Worm (Caenorhabditis elegans) whole organism, L1 larva: ENCODE measurements around the gene srx-101.

Experiments
- C04F5.9 ChIP-seq: sonication (generic microtip); optimal IDR thresholded peaks from 2 replicates; lab custom pipeline; 2016; ENCODE audit warnings: missing genetic modification characterization, missing compliant biosample characterization
- C16A3.4 ChIP-seq: fragments of 150-350 bp; optimal IDR thresholded peaks from 2 replicates; lab custom pipeline; 2014; ENCODE audit warnings: missing biosample characterization, missing genetic modification characterization
- C34B4.2 ChIP-seq: sonication (generic microtip); optimal IDR thresholded peaks from 2 replicates; lab custom pipeline; 2017; ENCODE audit warnings: mild to moderate bottlenecking, missing genetic modification characterization, missing compliant biosample characterization
- aha-1 ChIP-seq: fragments of 150-350 bp; optimal IDR thresholded peaks from 2 replicates; lab custom pipeline; 2014; ENCODE audit warnings: missing biosample characterization, missing genetic modification characterization
- ama-1 ChIP-seq: fragments of 150-350 bp; optimal IDR thresholded peaks from 2 replicates; lab custom pipeline; 2014
- blmp-1 ChIP-seq: fragments of 150-350 bp; optimal IDR thresholded peaks from 2 replicates; lab custom pipeline; 2014; ENCODE audit warnings: missing biosample characterization, missing genetic modification characterization
- ceh-63 ChIP-seq: fragments of 200-800 bp; sonication (Bioruptor generic); optimal IDR thresholded peaks from 2 replicates; lab custom pipeline; 2018; ENCODE audit warnings: mild to moderate bottlenecking, missing genetic modification characterization, missing compliant biosample characterization
- ceh-88 ChIP-seq: fragments of 200-800 bp; sonication (Bioruptor generic); IDR thresholded peaks from 2 replicates; pipeline ENCODE4 v1.3.6; 2022; ENCODE audit warnings: missing genetic modification characterization, missing compliant biosample characterization
- ces-1 ChIP-seq: fragments of 150-350 bp; optimal IDR thresholded peaks from 2 replicates; lab custom pipeline; 2014; ENCODE audit warnings: missing biosample characterization, missing genetic modification reagents, missing genetic modification characterization
- efl-1 ChIP-seq, 4 experiments: fragments of 150-350 bp; optimal IDR thresholded peaks in 3 of 4; peaks in 1 of 4; 1 replicate in 1 of 4; 2 replicates in 3 of 4; lab custom pipeline; 2014; ENCODE audit warnings: missing biosample characterization in 2 of 4, missing genetic modification characterization in 2 of 4, missing genetic modification reagents in 2 of 4
- egl-13 ChIP-seq: sonication (generic microtip); optimal IDR thresholded peaks from 2 replicates; lab custom pipeline; 2016; ENCODE audit warnings: missing genotype, missing genetic modification reagents, missing genetic modification characterization, missing compliant biosample characterization
- elt-2 ChIP-seq: sonication (generic microtip); optimal IDR thresholded peaks from 2 replicates; lab custom pipeline; 2016; ENCODE audit warnings: missing genetic modification characterization, mild to moderate bottlenecking, inconsistent platforms, missing compliant biosample characterization, missing genetic modification reagents
- elt-3 ChIP-seq, 6 experiments: fragments of 150-350 bp in 1 of 6; sonication (generic microtip); optimal IDR thresholded peaks; 2 replicates each; lab custom pipeline; 2017 to 2018; ENCODE audit warnings: missing biosample characterization in 6 of 6, missing genetic modification characterization in 6 of 6, inconsistent platforms in 1 of 6
- fkh-4 ChIP-seq: sonication (generic microtip); optimal IDR thresholded peaks from 2 replicates; lab custom pipeline; 2016; ENCODE audit warnings: missing compliant biosample characterization, missing genetic modification characterization, borderline replicate concordance
- fkh-8 ChIP-seq: sonication (generic microtip); optimal IDR thresholded peaks from 2 replicates; lab custom pipeline; 2016; ENCODE audit warnings: mild to moderate bottlenecking, missing genetic modification characterization, missing compliant biosample characterization
- fos-1 ChIP-seq: fragments of 150-350 bp; optimal IDR thresholded peaks from 2 replicates; lab custom pipeline; 2014; ENCODE audit warnings: missing biosample characterization, missing genetic modification characterization
- hlh-17 ChIP-seq: fragments of 200-800 bp; sonication (Bioruptor generic); optimal IDR thresholded peaks from 2 replicates; lab custom pipeline; 2018; ENCODE audit warnings: missing genetic modification characterization, mild to moderate bottlenecking, missing compliant biosample characterization, moderate library complexity, borderline replicate concordance
- hlh-4 ChIP-seq: sonication (generic microtip); optimal IDR thresholded peaks from 2 replicates; lab custom pipeline; 2016; ENCODE audit warnings: mild to moderate bottlenecking, missing genetic modification characterization, missing compliant biosample characterization
- hpl-2 ChIP-seq: fragments of 150-350 bp; optimal IDR thresholded peaks from 2 replicates; lab custom pipeline; 2014; ENCODE audit warnings: missing biosample characterization, missing genetic modification reagents, missing genetic modification characterization
- irx-1 ChIP-seq: sonication (generic microtip); optimal IDR thresholded peaks from 2 replicates; lab custom pipeline; 2016; ENCODE audit warnings: missing genetic modification characterization, missing compliant biosample characterization
- jun-1 ChIP-seq: fragments of 150-350 bp; optimal IDR thresholded peaks from 2 replicates; lab custom pipeline; 2014; ENCODE audit warnings: missing biosample characterization, missing genetic modification reagents, missing genetic modification characterization
- lin-13 ChIP-seq: fragments of 150-350 bp; optimal IDR thresholded peaks from 2 replicates; lab custom pipeline; 2014; ENCODE audit warnings: missing biosample characterization, missing genetic modification reagents, missing genetic modification characterization
- lin-14 ChIP-seq: fragments of 200-800 bp; sonication (Bioruptor generic); optimal IDR thresholded peaks from 2 replicates; lab custom pipeline; 2018; ENCODE audit warnings: mild to moderate bottlenecking, missing genetic modification characterization, moderate library complexity, missing compliant biosample characterization
- lin-15B ChIP-seq: fragments of 150-350 bp; sonication (generic microtip); optimal IDR thresholded peaks from 3 replicates; lab custom pipeline; 2014; ENCODE audit warnings: missing biosample characterization, missing genetic modification characterization
- lin-35 ChIP-seq, 2 experiments: fragments of 150-350 bp; optimal IDR thresholded peaks; 2 replicates each; lab custom pipeline; 2014; ENCODE audit warnings: missing biosample characterization in 2 of 2, missing genetic modification characterization in 2 of 2, missing genetic modification reagents in 2 of 2
- lin-39 ChIP-seq: fragments of 150-350 bp; optimal IDR thresholded peaks from 2 replicates; lab custom pipeline; 2014; ENCODE audit warnings: missing biosample characterization, missing genetic modification reagents, missing genetic modification characterization
- lir-3 ChIP-seq: sonication (generic microtip); optimal IDR thresholded peaks from 2 replicates; lab custom pipeline; 2016; ENCODE audit warnings: mild to moderate bottlenecking, missing genetic modification characterization, moderate library complexity, missing compliant biosample characterization; ENCODE audit not compliant: poor library complexity
- mdl-1 ChIP-seq, 2 experiments: fragments of 150-350 bp; optimal IDR thresholded peaks; 2 replicates each; lab custom pipeline; 2014 to 2017; ENCODE audit warnings: missing biosample characterization in 2 of 2, missing genetic modification characterization in 2 of 2, inconsistent platforms in 1 of 2
- mep-1 ChIP-seq: fragments of 150-350 bp; optimal IDR thresholded peaks from 2 replicates; lab custom pipeline; 2014; ENCODE audit warnings: missing biosample characterization, missing genetic modification characterization
- nhr-12 ChIP-seq: sonication (generic microtip); optimal IDR thresholded peaks from 2 replicates; lab custom pipeline; 2017; ENCODE audit warnings: missing biosample characterization, missing genetic modification characterization
- nhr-77 ChIP-seq: fragments of 150-350 bp; optimal IDR thresholded peaks from 2 replicates; lab custom pipeline; 2014; ENCODE audit warnings: missing biosample characterization, missing genetic modification characterization
- nhr-85 ChIP-seq: sonication (generic microtip); peaks from one replicate; lab custom pipeline; 2016; ENCODE audit warnings: missing genetic modification characterization, inconsistent platforms, missing compliant biosample characterization
- nhr-90 ChIP-seq: sonication (generic microtip); optimal IDR thresholded peaks from 2 replicates; lab custom pipeline; 2016; ENCODE audit warnings: mild to moderate bottlenecking, missing genetic modification characterization, missing compliant biosample characterization; ENCODE audit not compliant: poor library complexity
- pax-3 ChIP-seq: fragments of 200-800 bp; sonication (Bioruptor generic); optimal IDR thresholded peaks from 2 replicates; lab custom pipeline; 2018; ENCODE audit warnings: mild to moderate bottlenecking, missing genetic modification characterization, moderate library complexity, missing compliant biosample characterization
- rnt-1 ChIP-seq: sonication (generic microtip); optimal IDR thresholded peaks from 2 replicates; lab custom pipeline; 2016; ENCODE audit warnings: mild to moderate bottlenecking, missing genetic modification characterization, moderate library complexity, missing compliant biosample characterization
- skn-1 ChIP-seq: fragments of 150-350 bp; optimal IDR thresholded peaks from 2 replicates; lab custom pipeline; 2014; ENCODE audit warnings: missing biosample characterization, missing genetic modification characterization
- sup-37 ChIP-seq: fragments of 200-800 bp; sonication (Bioruptor generic); optimal IDR thresholded peaks from 2 replicates; lab custom pipeline; 2018; ENCODE audit warnings: mild to moderate bottlenecking, missing genetic modification characterization, missing compliant biosample characterization
- swsn-7 ChIP-seq: sonication (generic microtip); optimal IDR thresholded peaks from 2 replicates; lab custom pipeline; 2016; ENCODE audit warnings: missing genetic modification characterization, missing compliant biosample characterization
- tlp-1 ChIP-seq: fragments of 150-350 bp; optimal IDR thresholded peaks from 2 replicates; lab custom pipeline; 2014; ENCODE audit warnings: missing biosample characterization, missing genetic modification characterization
- unc-130 ChIP-seq: fragments of 150-350 bp; optimal IDR thresholded peaks from 2 replicates; lab custom pipeline; 2017; ENCODE audit warnings: missing biosample characterization, missing genetic modification characterization, inconsistent platforms
- unc-30 ChIP-seq: sonication (generic microtip); optimal IDR thresholded peaks from 2 replicates; lab custom pipeline; 2017; ENCODE audit warnings: missing biosample characterization, missing genetic modification characterization
- unc-62 ChIP-seq: fragments of 150-350 bp; optimal IDR thresholded peaks from 2 replicates; lab custom pipeline; 2014; ENCODE audit warnings: missing biosample characterization, missing genetic modification reagents, missing genetic modification characterization
- unc-98 ChIP-seq: fragments of 200-800 bp; sonication (Bioruptor generic); IDR thresholded peaks from 2 replicates; pipeline ENCODE4 v1.3.6; 2022; ENCODE audit warnings: missing genetic modification characterization, missing compliant biosample characterization
- xbp-1 ChIP-seq: sonication (generic microtip); optimal IDR thresholded peaks from 2 replicates; lab custom pipeline; 2016; ENCODE audit warnings: missing genetic modification characterization, missing compliant biosample characterization
- zag-1 ChIP-seq: fragments of 150-350 bp; optimal IDR thresholded peaks from 2 replicates; lab custom pipeline; 2014; ENCODE audit warnings: missing biosample characterization, missing genetic modification characterization
- ztf-11 ChIP-seq, 2 experiments: sonication (generic microtip); optimal IDR thresholded peaks; 2 replicates each; lab custom pipeline; 2016 to 2017; ENCODE audit warnings: missing genetic modification characterization in 2 of 2, missing biosample characterization in 1 of 2, missing compliant biosample characterization in 1 of 2

srx-101 gene

DNA sequence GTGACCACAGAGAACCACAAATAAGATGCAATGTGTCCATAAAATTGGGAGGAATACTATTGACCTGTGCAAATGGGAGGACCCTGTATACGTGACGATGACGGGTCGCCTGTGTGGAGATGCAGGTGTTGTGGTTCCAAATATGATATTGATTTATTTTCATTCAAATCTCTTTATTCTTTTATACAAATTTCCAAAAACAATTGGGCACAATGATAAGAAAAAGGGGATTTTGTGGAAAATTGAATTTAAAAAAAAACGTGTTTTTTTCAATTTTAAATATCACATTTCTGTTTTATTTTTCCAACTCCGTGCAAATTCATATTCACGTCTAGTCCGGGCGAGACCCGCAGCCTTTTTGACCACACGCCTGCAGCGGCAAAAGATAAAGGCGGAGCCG is 15.4 kb downstream of the srx-101 start, which contains the start of gene F19B10.2:
TSS of gene F19B10.2 (plus strand) at position 301 of the 400 bp plus-strand sequence.
- TF ChIP-seq unc-98 (GFP tag; lab: Robert Waterston, UW): no peak
- no peak for TF ChIP-seq ceh-88 (GFP tag; lab: Robert Waterston, UW)
- TF ChIP-seq unc-30 (tag; lab: Kevin White, UChicago): no peak
- no peak for TF ChIP-seq fos-1 (tag; lab: Kevin White, UChicago)
- TF ChIP-seq zag-1 (tag; lab: Kevin White, UChicago): no peak
- no peak for TF ChIP-seq unc-62 (GFP tag; lab: Kevin White, UChicago)
- no peak for TF ChIP-seq lin-14
- no peak for TF ChIP-seq lin-13 (GFP tag; lab: Kevin White, UChicago)
- TF ChIP-seq C34B4.2 (tag; lab: Kevin White, UChicago): no peak
- no peak for TF ChIP-seq fkh-4 (tag; lab: Kevin White, UChicago)
- no peak for TF ChIP-seq egl-13 (tag; lab: Kevin White, UChicago)
- no peak for TF ChIP-seq efl-1 (optimal IDR thresholded peaks at IDR 0.05; lab: Kevin White, UChicago)
- TF ChIP-seq efl-1 (GFP tag; optimal IDR thresholded peaks at IDR 0.05 in 1 of 2; lab: Kevin White, UChicago): no peak

DNA sequence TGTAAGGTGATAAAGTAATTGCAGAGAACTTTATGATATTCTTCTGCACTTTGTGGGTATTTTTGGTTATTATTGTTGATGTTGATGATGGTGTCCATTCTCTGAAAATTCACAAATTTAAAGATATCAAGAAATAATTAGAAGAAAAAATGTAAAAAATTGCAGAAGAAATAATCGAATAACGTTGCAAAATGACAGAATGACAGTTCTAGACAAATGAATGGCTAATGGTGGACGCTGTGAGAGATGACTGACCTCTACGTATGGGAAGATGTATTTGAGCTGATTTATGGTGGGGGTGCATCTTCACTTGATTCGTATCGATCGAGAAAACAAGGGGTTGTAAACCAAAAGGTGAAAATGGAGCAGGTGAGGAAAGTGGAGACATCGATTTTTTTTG is 17.1 kb downstream of the srx-101 start, which contains the start of gene sea-1:
TSS of gene sea-1 (minus strand) at position 101 of the 400 bp plus-strand sequence.
- TF ChIP-seq unc-130 (tag; lab: Kevin White, UChicago) (no peak), tlp-1 (tag; lab: Kevin White, UChicago) (no peak), aha-1 (tag; lab: Kevin White, UChicago) (no peak), nhr-85 (tag; lab: Kevin White, UChicago) (no peak), xbp-1 (tag; lab: Kevin White, UChicago) (no peak), unc-98 (GFP tag; lab: Robert Waterston, UW) (no peak), unc-30 (tag; lab: Kevin White, UChicago) (no peak), pax-3 (tag; lab: Kevin White, UChicago) (no peak), sup-37 (GFP tag; lab: Kevin White, UChicago) (no peak), ceh-63 (GFP tag; lab: Kevin White, UChicago) (no peak), mep-1 (tag; lab: Kevin White, UChicago) (no peak), lin-13 (GFP tag; lab: Kevin White, UChicago) (no peak), nhr-90 (tag; lab: Kevin White, UChicago) (no peak)

DNA sequence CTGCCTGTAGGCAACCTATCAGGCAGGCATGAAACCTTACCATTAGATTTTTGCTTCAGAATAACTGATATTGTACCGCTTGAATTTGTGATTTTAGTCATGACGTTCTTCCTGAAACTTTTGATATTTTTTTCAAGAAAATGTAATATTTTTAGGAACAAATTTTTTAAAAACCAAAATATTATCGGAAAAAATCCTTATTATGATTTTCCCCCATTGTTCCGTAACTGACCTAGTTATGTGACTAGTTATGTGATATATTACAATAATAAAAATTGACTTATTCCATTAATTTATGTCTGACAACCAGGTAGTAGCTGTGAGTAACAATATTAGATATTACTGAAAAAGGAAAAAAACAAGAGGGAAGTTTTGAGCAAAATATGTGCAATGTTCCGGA is 19.6 kb downstream of the srx-101 start, which contains the start of gene srx-98:
TSS of gene srx-98 (minus strand) at position 101 of the 400 bp plus-strand sequence.
- TF ChIP-seq unc-130 (tag; lab: Kevin White, UChicago) (no peak), rnt-1 (tag; lab: Kevin White, UChicago) (no peak), mdl-1 (tag; optimal IDR thresholded peaks at IDR 0.05; lab: Kevin White, UChicago) (no peak), ztf-11 (tag; optimal IDR thresholded peaks at IDR 0.05; lab: Kevin White, UChicago) (no peak), elt-3 (tag; optimal IDR thresholded peaks at IDR 0.05; lab: Kevin White, UChicago) (no peak), lin-39 (tag; lab: Kevin White, UChicago) (no peak), aha-1 (tag; lab: Kevin White, UChicago) (no peak), blmp-1 (tag; lab: Kevin White, UChicago) (no peak), C16A3.4 (tag; lab: Kevin White, UChicago) (no peak), lir-3 (tag; lab: Kevin White, UChicago) (no peak), fos-1 (tag; lab: Kevin White, UChicago) (no peak), efl-1 (optimal IDR thresholded peaks at IDR 0.05; lab: Kevin White, UChicago) (no peak), efl-1 (GFP tag; optimal IDR thresholded peaks at IDR 0.05 in 1 of 2; lab: Kevin White, UChicago) (no peak), swsn-7 (tag; lab: Kevin White, UChicago) (no peak), nhr-77 (tag; lab: Kevin White, UChicago) (no peak)

DNA sequence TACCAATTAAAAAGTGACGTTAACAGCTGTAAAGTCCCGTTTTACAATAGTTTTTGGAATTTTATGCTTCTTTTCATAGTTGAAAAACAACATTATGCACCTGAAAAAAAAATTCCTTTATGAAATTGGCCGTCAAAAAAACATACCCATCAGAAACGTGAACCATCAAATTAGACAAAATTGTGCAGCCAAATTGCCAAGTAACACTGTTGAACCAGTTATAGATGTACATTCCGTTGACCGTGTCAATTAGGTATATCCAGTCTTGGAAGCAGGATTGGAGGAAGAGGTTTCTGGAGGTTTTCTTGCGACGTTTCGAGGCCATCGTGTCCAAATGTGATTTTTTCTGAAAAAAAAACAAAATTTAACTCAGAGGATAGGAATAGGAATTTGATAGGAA is 21.2 kb downstream of the srx-101 start, which contains the start of gene srx-97:
TSS of gene srx-97 (minus strand) at position 101 of the 400 bp plus-strand sequence.
- no peak for TF ChIP-seq ama-1 (lab: Kevin White, UChicago)
- TF ChIP-seq lin-15B (tag; lab: Kevin White, UChicago): no peak
- TF ChIP-seq elt-2: no peak
- TF ChIP-seq nhr-12 (tag; lab: Kevin White, UChicago): no peak
- no peak for TF ChIP-seq irx-1 (tag; lab: Kevin White, UChicago)
- no peak for TF ChIP-seq lin-35 (GFP tag; optimal IDR thresholded peaks at IDR 0.05; lab: Kevin White, UChicago)
- no peak for TF ChIP-seq hpl-2 (GFP tag; lab: Kevin White, UChicago)
- TF ChIP-seq jun-1 (tag; lab: Kevin White, UChicago): no peak
- no peak for TF ChIP-seq fkh-8 (tag; lab: Kevin White, UChicago)
- TF ChIP-seq C34B4.2 (tag; lab: Kevin White, UChicago): no peak
- no peak for TF ChIP-seq hlh-4 (tag; lab: Kevin White, UChicago)
- no peak for TF ChIP-seq skn-1 (tag; lab: Kevin White, UChicago)
- TF ChIP-seq hlh-17 (GFP tag; lab: Kevin White, UChicago): no peak
- no peak for TF ChIP-seq C04F5.9 (tag; lab: Kevin White, UChicago)
- TF ChIP-seq ces-1 (GFP tag; lab: Kevin White, UChicago): no peak
- TF ChIP-seq unc-62 (GFP tag; lab: Kevin White, UChicago): no peak
